Fruit fly (Drosophila melanogaster): Measurements from ENCODE around the gene Lamtor3.

- TF ChIP-seq CG31627 (GFP tag; optimal IDR thresholded peaks at IDR 0.05) (no peak), CG10631 (GFP tag; optimal IDR thresholded peaks at IDR 0.05) (no peak), ss (GFP tag; optimal IDR thresholded peaks at IDR 0.05) (no peak), Eip75B (GFP tag; optimal IDR thresholded peaks at IDR 0.05) (no peak), Ets96B (tag; optimal IDR thresholded peaks at IDR 0.05) (no peak), Ets21C (GFP tag; optimal IDR thresholded peaks at IDR 0.05) (no peak), net (GFP tag; optimal IDR thresholded peaks at IDR 0.05) (no peak), Blimp-1 (GFP tag; optimal IDR thresholded peaks at IDR 0.05) (no peak), spab (GFP tag; optimal IDR thresholded peaks at IDR 0.05) (no peak)
These were observed 48.0 kb downstream of the Lamtor3 start, which contains the start of gene CG15144 for dm6 chr2L:17529022-17529421.

All from whole organism, prepupa.